Worm (Caenorhabditis elegans) whole organism, early embryonic: ENCODE measurements around the gene K02C4.3.

ENCODE experiments used
- B0310.2 ChIP-seq: sonication (generic microtip); optimal IDR thresholded peaks from 2 replicates; lab custom pipeline; 2016; ENCODE audit warnings: mild to moderate bottlenecking, missing genetic modification characterization, missing compliant biosample characterization
- F13C5.2 ChIP-seq: sonication (generic microtip); optimal IDR thresholded peaks from 2 replicates; lab custom pipeline; 2017; ENCODE audit warnings: mild to moderate bottlenecking, missing genetic modification characterization, inconsistent platforms, missing compliant biosample characterization
- aly-1 ChIP-seq: sonication (generic microtip); optimal IDR thresholded peaks from 2 replicates; lab custom pipeline; 2016; ENCODE audit warnings: missing genetic modification characterization, missing compliant biosample characterization
- ama-1 ChIP-seq: fragments of 150-350 bp; optimal IDR thresholded peaks from 2 replicates; lab custom pipeline; 2014
- ceh-13 ChIP-seq: fragments of 200-800 bp; sonication (Bioruptor generic); optimal IDR thresholded peaks from 2 replicates; lab custom pipeline; 2018; ENCODE audit warnings: mild to moderate bottlenecking, missing genetic modification characterization, missing compliant biosample characterization
- ceh-36 ChIP-seq: sonication (generic microtip); optimal IDR thresholded peaks from 2 replicates; lab custom pipeline; 2016; ENCODE audit warnings: missing genetic modification characterization, inconsistent platforms, missing compliant biosample characterization
- ets-7 ChIP-seq: sonication (generic microtip); optimal IDR thresholded peaks from 2 replicates; lab custom pipeline; 2016; ENCODE audit warnings: missing genotype, missing genetic modification characterization, missing compliant biosample characterization
- flt-1 ChIP-seq: fragments of 200-800 bp; sonication (Bioruptor generic); IDR thresholded peaks from 2 replicates; pipeline ENCODE4 v1.3.6; 2022; ENCODE audit warnings: missing genetic modification characterization, missing compliant biosample characterization
- hmbx-1 ChIP-seq: sonication (generic microtip); optimal IDR thresholded peaks from 2 replicates; lab custom pipeline; 2016; ENCODE audit warnings: mild to moderate bottlenecking, missing genetic modification characterization, missing compliant biosample characterization
- hmg-4 ChIP-seq: fragments of 200-800 bp; sonication (Bioruptor generic); optimal IDR thresholded peaks from 2 replicates; lab custom pipeline; 2018; ENCODE audit warnings: mild to moderate bottlenecking, missing genetic modification characterization, missing compliant biosample characterization
- hnd-1 ChIP-seq: sonication (generic microtip); optimal IDR thresholded peaks from 2 replicates; lab custom pipeline; 2016; ENCODE audit warnings: missing genetic modification characterization, missing compliant biosample characterization
- pes-1 ChIP-seq: fragments of 200-800 bp; sonication (Bioruptor generic); IDR thresholded peaks from 2 replicates; pipeline ENCODE4 v1.3.6; 2022; ENCODE audit warnings: missing genetic modification reagents, missing genetic modification characterization, missing compliant biosample characterization
- scrt-1 ChIP-seq: fragments of 200-800 bp; sonication (Bioruptor generic); IDR thresholded peaks from 2 replicates; pipeline ENCODE4 v1.3.6; 2022; ENCODE audit warnings: missing genetic modification characterization, missing compliant biosample characterization
- sea-1 ChIP-seq: fragments of 200-800 bp; sonication (Bioruptor generic); conservative IDR thresholded peaks from 2 replicates; pipeline ENCODE4 v1.3.6; 2022; ENCODE audit warnings: missing genetic modification characterization, missing compliant biosample characterization
- tbx-11 ChIP-seq: fragments of 200-800 bp; sonication (Bioruptor generic); IDR thresholded peaks from 2 replicates; pipeline ENCODE4 v1.3.6; 2022; ENCODE audit warnings: missing genetic modification characterization, missing compliant biosample characterization
- tbx-37 ChIP-seq: fragments of 200-800 bp; sonication (Bioruptor generic); conservative IDR thresholded peaks from 2 replicates; pipeline ENCODE4 v1.3.6; 2022; ENCODE audit warnings: missing genetic modification reagents, missing genetic modification characterization, missing compliant biosample characterization
- tra-4 ChIP-seq: sonication (generic microtip); optimal IDR thresholded peaks from 2 replicates; lab custom pipeline; 2017; ENCODE audit warnings: missing genetic modification characterization, missing compliant biosample characterization

Gene K02C4.3

DNA sequence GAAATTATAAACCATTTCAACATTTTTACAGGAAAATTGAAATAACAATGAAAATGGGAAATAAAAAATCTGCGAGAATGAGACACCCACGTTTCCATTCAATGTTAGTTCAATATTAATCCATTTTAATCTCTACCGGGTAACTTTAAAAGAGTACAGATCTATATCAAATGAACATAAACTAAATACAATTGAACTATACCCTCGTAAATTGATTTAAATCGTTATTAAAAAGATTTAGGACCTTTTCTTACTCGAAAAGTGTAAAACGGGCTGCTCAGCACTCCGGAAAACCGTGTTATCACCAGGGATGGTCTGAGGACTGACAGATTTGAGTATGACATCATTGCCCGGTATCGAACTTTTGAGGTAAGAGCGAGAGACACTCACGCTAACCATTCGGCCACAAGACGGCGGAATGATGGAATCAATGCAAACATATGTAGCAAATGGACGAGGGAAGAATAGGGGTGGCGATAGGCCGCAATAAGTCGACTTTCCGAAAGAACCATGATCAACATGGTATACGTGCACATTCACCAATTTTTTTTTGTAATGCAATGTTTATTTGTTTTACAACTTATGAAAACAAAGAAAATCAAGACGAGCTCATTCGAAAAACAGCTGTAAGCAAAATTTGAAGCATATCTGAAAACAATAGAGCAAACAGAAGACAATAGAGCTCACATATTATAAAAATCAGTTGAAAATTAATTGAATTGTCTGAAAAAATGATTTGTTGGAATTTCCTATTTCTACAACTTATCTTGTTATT lies 20.5 kb upstream of the K02C4.3 start, which contains the start of the genes chst-1 and C41C4.9:
Gene chst-1 (minus strand): TSS at position 51 of the 775 bp plus-strand sequence.
Gene C41C4.9 (plus strand): TSS at position 725 of the 775 bp plus-strand sequence.
- TF ChIP-seq tra-4 (tag; lab: Kevin White, UChicago) (peak; percentile 80), hmbx-1 (tag; lab: Kevin White, UChicago) (peak; percentile 79), tbx-37 (peak; percentile 90), hmg-4 (GFP tag; lab: Kevin White, UChicago) (peak; percentile 98), scrt-1 (GFP tag; lab: Robert Waterston, UW) (peak; percentile 94), aly-1 (tag; lab: Kevin White, UChicago) (peak; percentile 94), ama-1 (no peak), ceh-36 (tag; lab: Kevin White, UChicago) (peak; percentile 94), tbx-11 (GFP tag; lab: Robert Waterston, UW) (peak; percentile 95), sea-1 (peak; percentile 96), F13C5.2 (peak; percentile 92), B0310.2 (tag; lab: Kevin White, UChicago) (peak; percentile 92), hnd-1 (tag; lab: Kevin White, UChicago) (peak; percentile 88), pes-1 (no peak; the same call in 1 of the 2 replicates), flt-1 (GFP tag; lab: Robert Waterston, UW) (peak; percentile 96), ets-7 (peak; percentile 92), ceh-13 (GFP tag; lab: Kevin White, UChicago) (peak; percentile 91)

DNA sequence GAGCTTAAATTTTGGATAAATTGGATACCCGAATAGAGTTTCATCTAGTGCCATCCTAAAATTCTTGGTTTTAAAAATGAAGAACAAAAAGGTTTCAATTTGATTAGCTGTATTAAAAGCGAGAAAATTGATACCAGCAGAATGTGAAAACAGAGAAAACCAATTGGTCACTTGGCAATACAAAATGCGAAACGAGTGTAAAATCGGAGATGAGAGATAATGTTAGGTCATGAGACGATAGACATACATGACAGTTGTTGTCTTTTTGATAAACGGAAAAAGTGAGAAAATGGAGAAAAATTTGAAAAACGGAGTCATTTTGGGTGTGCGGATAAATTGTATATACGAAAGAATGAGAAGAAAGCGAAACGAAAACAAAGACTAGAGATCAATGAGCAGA lies 18.3 kb upstream of the K02C4.3 start, which contains the start of gene sfxn-5:
Gene sfxn-5 (minus strand): TSS at position 55 of the 400 bp plus-strand sequence.
- TF ChIP-seq hmbx-1 (tag; lab: Kevin White, UChicago) (no peak), tbx-11 (GFP tag; lab: Robert Waterston, UW) (no peak), hnd-1 (tag; lab: Kevin White, UChicago) (no peak), ceh-13 (GFP tag; lab: Kevin White, UChicago) (no peak), flt-1 (GFP tag; lab: Robert Waterston, UW) (no peak), ceh-36 (tag; lab: Kevin White, UChicago) (no peak), tbx-37 (no peak), scrt-1 (GFP tag; lab: Robert Waterston, UW) (no peak), ets-7 (no peak), B0310.2 (tag; lab: Kevin White, UChicago) (no peak), aly-1 (tag; lab: Kevin White, UChicago) (no peak), sea-1 (no peak), hmg-4 (GFP tag; lab: Kevin White, UChicago) (no peak), F13C5.2 (no peak), ama-1 (no peak), tra-4 (tag; lab: Kevin White, UChicago) (no peak), pes-1 (no peak)

DNA sequence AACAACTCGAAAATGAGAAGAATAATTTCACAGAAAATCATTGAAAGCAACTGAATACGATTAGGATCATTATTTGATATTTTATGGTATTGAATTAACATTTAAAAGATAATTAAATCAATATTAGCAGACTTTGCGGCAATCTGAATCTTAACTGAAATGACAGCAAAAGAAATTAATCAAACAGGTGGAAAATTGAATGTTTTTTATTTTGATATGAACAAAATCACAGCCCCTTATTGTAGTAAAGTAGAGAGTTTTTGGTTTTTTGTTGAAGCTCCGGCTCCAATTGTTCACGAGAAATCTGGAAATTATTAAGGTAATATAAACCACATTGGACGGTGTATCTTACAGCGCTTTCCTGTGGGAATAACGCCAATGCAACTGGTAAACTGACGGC lies 15.4 kb upstream of the K02C4.3 start, which contains the start of gene sre-2:
Gene sre-2 (minus strand): TSS at position 101 of the 400 bp plus-strand sequence.
- TF ChIP-seq hnd-1 (tag; lab: Kevin White, UChicago) (no peak), hmbx-1 (tag; lab: Kevin White, UChicago) (no peak), tra-4 (tag; lab: Kevin White, UChicago) (no peak), tbx-37 (no peak), hmg-4 (GFP tag; lab: Kevin White, UChicago) (no peak), ama-1 (no peak), B0310.2 (tag; lab: Kevin White, UChicago) (no peak), sea-1 (no peak), flt-1 (GFP tag; lab: Robert Waterston, UW) (no peak), F13C5.2 (no peak), ceh-13 (GFP tag; lab: Kevin White, UChicago) (no peak), aly-1 (tag; lab: Kevin White, UChicago) (no peak), pes-1 (no peak), ceh-36 (tag; lab: Kevin White, UChicago) (no peak), scrt-1 (GFP tag; lab: Robert Waterston, UW) (no peak), ets-7 (no peak), tbx-11 (GFP tag; lab: Robert Waterston, UW) (no peak)

DNA sequence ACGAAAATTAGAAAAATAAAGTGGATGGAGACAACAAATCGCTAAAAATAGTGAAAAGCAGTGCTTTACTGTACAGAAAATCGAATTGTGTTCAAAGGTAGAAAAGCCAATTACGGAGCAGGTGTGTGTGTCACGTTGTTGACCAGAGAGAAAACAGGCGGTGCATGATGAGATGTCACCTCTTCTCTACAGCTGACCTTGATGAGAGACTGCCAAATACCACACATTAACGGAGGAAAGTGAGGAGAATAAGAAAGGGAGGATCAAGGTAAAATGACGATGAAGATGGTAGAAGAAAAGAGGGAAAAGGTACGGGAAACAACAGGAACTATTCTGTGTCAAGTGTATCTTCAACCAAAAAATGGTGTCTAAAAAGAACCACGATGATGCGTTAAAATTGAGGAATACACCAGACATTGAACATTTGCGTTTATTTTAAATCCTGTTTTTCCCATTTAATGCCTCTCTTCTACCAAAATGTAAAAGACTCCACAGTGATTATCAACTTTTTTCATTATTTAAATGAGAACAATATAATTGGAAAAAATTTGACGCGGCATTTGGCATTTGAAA lies 12.6 kb upstream of the K02C4.3 start:
- no peak for TF ChIP-seq tbx-11 (GFP tag; lab: Robert Waterston, UW)
- TF ChIP-seq hmbx-1 (tag; lab: Kevin White, UChicago): no peak
- no peak for TF ChIP-seq tbx-37
- TF ChIP-seq hmg-4 (GFP tag; lab: Kevin White, UChicago): no peak
- TF ChIP-seq ceh-36 (tag; lab: Kevin White, UChicago): no peak
- TF ChIP-seq scrt-1 (GFP tag; lab: Robert Waterston, UW): no peak
- no peak for TF ChIP-seq F13C5.2
- no peak for TF ChIP-seq ama-1
- TF ChIP-seq flt-1 (GFP tag; lab: Robert Waterston, UW): no peak
- TF ChIP-seq ceh-13 (GFP tag; lab: Kevin White, UChicago): no peak
- no peak for TF ChIP-seq tra-4 (tag; lab: Kevin White, UChicago)
- no peak for TF ChIP-seq pes-1
- no peak for TF ChIP-seq hnd-1 (tag; lab: Kevin White, UChicago)
- no peak for TF ChIP-seq aly-1 (tag; lab: Kevin White, UChicago)
- no peak for TF ChIP-seq sea-1
- TF ChIP-seq ets-7: no peak
- TF ChIP-seq B0310.2 (tag; lab: Kevin White, UChicago): no peak

DNA sequence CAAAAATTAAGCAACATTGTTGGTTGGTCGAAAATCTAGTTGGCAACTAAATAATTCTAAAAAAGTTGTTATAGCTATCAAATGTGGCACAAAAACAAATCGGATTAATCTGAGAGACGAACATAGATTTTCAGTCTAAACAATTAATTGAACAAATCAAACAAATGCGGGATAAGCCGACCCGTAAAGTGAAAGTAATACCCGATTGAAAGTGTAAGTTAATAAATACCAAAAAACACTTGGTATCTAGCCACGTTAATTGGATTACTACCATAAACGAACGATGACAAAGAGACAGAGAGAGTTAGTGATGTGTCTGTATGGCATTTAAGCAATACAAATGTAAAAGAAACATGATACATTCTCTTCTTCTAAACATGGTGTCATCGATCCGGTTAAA lies 7.3 kb upstream of the K02C4.3 start:
- TF ChIP-seq scrt-1 (GFP tag; lab: Robert Waterston, UW) (no peak), hmbx-1 (tag; lab: Kevin White, UChicago) (no peak), tra-4 (tag; lab: Kevin White, UChicago) (no peak), ets-7 (no peak), hmg-4 (GFP tag; lab: Kevin White, UChicago) (no peak), pes-1 (no peak), tbx-11 (GFP tag; lab: Robert Waterston, UW) (no peak), ama-1 (no peak), flt-1 (GFP tag; lab: Robert Waterston, UW) (no peak)

DNA sequence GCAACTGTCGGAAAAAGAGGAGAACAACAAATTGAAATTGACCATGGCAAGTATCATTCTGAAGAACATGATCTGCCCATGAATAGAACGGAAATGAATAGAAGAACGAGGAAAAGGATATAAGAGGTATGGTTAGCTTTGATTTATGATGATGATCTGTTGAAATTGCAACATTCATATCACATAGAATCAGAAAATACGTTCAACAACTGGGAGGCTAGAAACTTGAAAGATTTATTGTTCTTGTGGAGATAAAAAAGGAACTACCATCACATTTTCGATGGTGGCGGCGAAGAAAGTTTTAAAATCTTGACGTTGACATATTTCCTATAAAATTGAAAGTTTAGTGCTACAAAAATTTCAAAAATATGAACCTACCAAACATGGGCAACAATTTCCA lies 6.6 kb upstream of the K02C4.3 start:
- TF ChIP-seq scrt-1 (GFP tag; lab: Robert Waterston, UW): no peak
- TF ChIP-seq ama-1: no peak
- no peak for TF ChIP-seq ets-7
- TF ChIP-seq hnd-1 (tag; lab: Kevin White, UChicago): no peak
- no peak for TF ChIP-seq F13C5.2
- no peak for TF ChIP-seq flt-1 (GFP tag; lab: Robert Waterston, UW)
- TF ChIP-seq sea-1: no peak
- TF ChIP-seq ceh-13 (GFP tag; lab: Kevin White, UChicago): no peak
